Worm (Caenorhabditis elegans) whole organism, L1 larva: ENCODE data around the gene xol-1.

Experiments
- C04F5.9 ChIP-seq: sonication (generic microtip); optimal IDR thresholded peaks from 2 replicates; lab custom pipeline; 2016; ENCODE audit warnings: missing genetic modification characterization, missing compliant biosample characterization
- C34B4.2 ChIP-seq: sonication (generic microtip); optimal IDR thresholded peaks from 2 replicates; lab custom pipeline; 2017; ENCODE audit warnings: mild to moderate bottlenecking, missing genetic modification characterization, missing compliant biosample characterization
- F16B12.6 ChIP-seq: fragments of 150-350 bp; optimal IDR thresholded peaks from 2 replicates; lab custom pipeline; 2014; ENCODE audit warnings: missing biosample characterization, missing genetic modification characterization
- Y116A8C.19 ChIP-seq: sonication (generic microtip); optimal IDR thresholded peaks from 2 replicates; lab custom pipeline; 2016; ENCODE audit warnings: missing compliant biosample characterization, missing genetic modification characterization, borderline replicate concordance
- alr-1 ChIP-seq: fragments of 200-800 bp; sonication (Bioruptor generic); optimal IDR thresholded peaks from 2 replicates; lab custom pipeline; 2018; ENCODE audit warnings: borderline replicate concordance, mild to moderate bottlenecking, missing genetic modification characterization, missing compliant biosample characterization
- aly-2 ChIP-seq: fragments of 150-350 bp; optimal IDR thresholded peaks from 2 replicates; lab custom pipeline; 2014; ENCODE audit warnings: missing biosample characterization, missing genetic modification characterization
- ama-1 ChIP-seq: fragments of 150-350 bp; optimal IDR thresholded peaks from 2 replicates; lab custom pipeline; 2014
- ceh-8 ChIP-seq: fragments of 200-800 bp; sonication (Bioruptor generic); optimal IDR thresholded peaks from 2 replicates; lab custom pipeline; 2018; ENCODE audit warnings: mild to moderate bottlenecking, missing genetic modification characterization, moderate library complexity, missing compliant biosample characterization
- ceh-82 ChIP-seq, 3 experiments: fragments of 150-350 bp in 1 of 3; sonication (generic microtip) in 2 of 3; optimal IDR thresholded peaks; 2 replicates each; lab custom pipeline; 2014 to 2017; ENCODE audit warnings: missing biosample characterization in 3 of 3, missing genetic modification characterization in 3 of 3
- dsc-1 ChIP-seq: sonication (generic microtip); optimal IDR thresholded peaks from 2 replicates; lab custom pipeline; 2016; ENCODE audit warnings: mild to moderate bottlenecking, missing genetic modification characterization, missing compliant biosample characterization
- efl-1 ChIP-seq, 4 experiments: fragments of 150-350 bp; optimal IDR thresholded peaks in 3 of 4; peaks in 1 of 4; 1 replicate in 1 of 4; 2 replicates in 3 of 4; lab custom pipeline; 2014; ENCODE audit warnings: missing biosample characterization in 2 of 4, missing genetic modification characterization in 2 of 4, missing genetic modification reagents in 2 of 4
- efl-3 ChIP-seq: fragments of 200-800 bp; sonication (Bioruptor generic); optimal IDR thresholded peaks from 2 replicates; lab custom pipeline; 2018; ENCODE audit warnings: mild to moderate bottlenecking, missing genetic modification characterization, missing compliant biosample characterization
- egl-13 ChIP-seq: sonication (generic microtip); optimal IDR thresholded peaks from 2 replicates; lab custom pipeline; 2016; ENCODE audit warnings: missing genotype, missing genetic modification reagents, missing genetic modification characterization, missing compliant biosample characterization
- egl-27 ChIP-seq, 2 experiments: fragments of 150-350 bp in 1 of 2; sonication (generic microtip); optimal IDR thresholded peaks; 3 replicates each; lab custom pipeline; 2017 to 2018; ENCODE audit warnings: missing biosample characterization in 2 of 2, missing genetic modification characterization in 2 of 2, missing genetic modification reagents in 2 of 2
- elt-2 ChIP-seq: sonication (generic microtip); optimal IDR thresholded peaks from 2 replicates; lab custom pipeline; 2016; ENCODE audit warnings: missing genetic modification characterization, mild to moderate bottlenecking, inconsistent platforms, missing compliant biosample characterization, missing genetic modification reagents
- elt-3 ChIP-seq, 6 experiments: fragments of 150-350 bp in 1 of 6; sonication (generic microtip); optimal IDR thresholded peaks; 2 replicates each; lab custom pipeline; 2017 to 2018; ENCODE audit warnings: missing biosample characterization in 6 of 6, missing genetic modification characterization in 6 of 6, inconsistent platforms in 1 of 6
- fkh-10 ChIP-seq: sonication (generic microtip); optimal IDR thresholded peaks from 2 replicates; lab custom pipeline; 2017; ENCODE audit warnings: missing biosample characterization, missing genetic modification reagents, missing genetic modification characterization
- fkh-8 ChIP-seq: sonication (generic microtip); optimal IDR thresholded peaks from 2 replicates; lab custom pipeline; 2016; ENCODE audit warnings: mild to moderate bottlenecking, missing genetic modification characterization, missing compliant biosample characterization
- fos-1 ChIP-seq: fragments of 150-350 bp; optimal IDR thresholded peaks from 2 replicates; lab custom pipeline; 2014; ENCODE audit warnings: missing biosample characterization, missing genetic modification characterization
- grh-1 ChIP-seq: fragments of 200-800 bp; sonication (Bioruptor generic); IDR thresholded peaks from 2 replicates; pipeline ENCODE4 v1.3.6; 2022; ENCODE audit warnings: missing genetic modification reagents, missing genetic modification characterization, missing compliant biosample characterization
- hlh-17 ChIP-seq: fragments of 200-800 bp; sonication (Bioruptor generic); optimal IDR thresholded peaks from 2 replicates; lab custom pipeline; 2018; ENCODE audit warnings: missing genetic modification characterization, mild to moderate bottlenecking, missing compliant biosample characterization, moderate library complexity, borderline replicate concordance
- hpl-2 ChIP-seq: fragments of 150-350 bp; optimal IDR thresholded peaks from 2 replicates; lab custom pipeline; 2014; ENCODE audit warnings: missing biosample characterization, missing genetic modification reagents, missing genetic modification characterization
- isw-1 ChIP-seq: fragments of 200-800 bp; sonication (Bioruptor generic); IDR thresholded peaks from 2 replicates; pipeline ENCODE4 v1.3.6; 2022; ENCODE audit warnings: missing genetic modification characterization, missing compliant biosample characterization
- lin-13 ChIP-seq: fragments of 150-350 bp; optimal IDR thresholded peaks from 2 replicates; lab custom pipeline; 2014; ENCODE audit warnings: missing biosample characterization, missing genetic modification reagents, missing genetic modification characterization
- lin-15B ChIP-seq: fragments of 150-350 bp; sonication (generic microtip); optimal IDR thresholded peaks from 3 replicates; lab custom pipeline; 2014; ENCODE audit warnings: missing biosample characterization, missing genetic modification characterization
- lin-35 ChIP-seq, 2 experiments: fragments of 150-350 bp; optimal IDR thresholded peaks; 2 replicates each; lab custom pipeline; 2014; ENCODE audit warnings: missing biosample characterization in 2 of 2, missing genetic modification characterization in 2 of 2, missing genetic modification reagents in 2 of 2
- lir-3 ChIP-seq: sonication (generic microtip); optimal IDR thresholded peaks from 2 replicates; lab custom pipeline; 2016; ENCODE audit warnings: mild to moderate bottlenecking, missing genetic modification characterization, moderate library complexity, missing compliant biosample characterization; ENCODE audit not compliant: poor library complexity
- mdl-1 ChIP-seq, 2 experiments: fragments of 150-350 bp; optimal IDR thresholded peaks; 2 replicates each; lab custom pipeline; 2014 to 2017; ENCODE audit warnings: missing biosample characterization in 2 of 2, missing genetic modification characterization in 2 of 2, inconsistent platforms in 1 of 2
- mep-1 ChIP-seq: fragments of 150-350 bp; optimal IDR thresholded peaks from 2 replicates; lab custom pipeline; 2014; ENCODE audit warnings: missing biosample characterization, missing genetic modification characterization
- nhr-11 ChIP-seq: fragments of 150-350 bp; optimal IDR thresholded peaks from 2 replicates; lab custom pipeline; 2014; ENCODE audit warnings: missing biosample characterization, missing genetic modification characterization
- nhr-28 ChIP-seq: fragments of 150-350 bp; optimal IDR thresholded peaks from 2 replicates; lab custom pipeline; 2014; ENCODE audit warnings: missing biosample characterization, missing genetic modification characterization
- nhr-90 ChIP-seq: sonication (generic microtip); optimal IDR thresholded peaks from 2 replicates; lab custom pipeline; 2016; ENCODE audit warnings: mild to moderate bottlenecking, missing genetic modification characterization, missing compliant biosample characterization; ENCODE audit not compliant: poor library complexity
- pqm-1 ChIP-seq: sonication (generic microtip); optimal IDR thresholded peaks from 3 replicates; lab custom pipeline; 2017; ENCODE audit warnings: missing biosample characterization, missing genetic modification characterization
- skn-1 ChIP-seq: fragments of 150-350 bp; optimal IDR thresholded peaks from 2 replicates; lab custom pipeline; 2014; ENCODE audit warnings: missing biosample characterization, missing genetic modification characterization
- sox-4 ChIP-seq: sonication (generic microtip); optimal IDR thresholded peaks from 2 replicates; lab custom pipeline; 2016; ENCODE audit warnings: missing genetic modification characterization, missing compliant biosample characterization
- sptf-1 ChIP-seq: fragments of 150-350 bp; optimal IDR thresholded peaks from 2 replicates; lab custom pipeline; 2014; ENCODE audit warnings: missing biosample characterization, missing genetic modification characterization
- sup-37 ChIP-seq: fragments of 200-800 bp; sonication (Bioruptor generic); optimal IDR thresholded peaks from 2 replicates; lab custom pipeline; 2018; ENCODE audit warnings: mild to moderate bottlenecking, missing genetic modification characterization, missing compliant biosample characterization
- swsn-7 ChIP-seq: sonication (generic microtip); optimal IDR thresholded peaks from 2 replicates; lab custom pipeline; 2016; ENCODE audit warnings: missing genetic modification characterization, missing compliant biosample characterization
- tbx-2 ChIP-seq: sonication (generic microtip); optimal IDR thresholded peaks from 2 replicates; lab custom pipeline; 2016; ENCODE audit warnings: missing genetic modification characterization, missing compliant biosample characterization
- unc-130 ChIP-seq: fragments of 150-350 bp; optimal IDR thresholded peaks from 2 replicates; lab custom pipeline; 2017; ENCODE audit warnings: missing biosample characterization, missing genetic modification characterization, inconsistent platforms
- unc-30 ChIP-seq: sonication (generic microtip); optimal IDR thresholded peaks from 2 replicates; lab custom pipeline; 2017; ENCODE audit warnings: missing biosample characterization, missing genetic modification characterization
- unc-62 ChIP-seq: fragments of 150-350 bp; optimal IDR thresholded peaks from 2 replicates; lab custom pipeline; 2014; ENCODE audit warnings: missing biosample characterization, missing genetic modification reagents, missing genetic modification characterization
- vab-15 ChIP-seq: sonication (generic microtip); optimal IDR thresholded peaks from 2 replicates; lab custom pipeline; 2017; ENCODE audit warnings: missing genotype, mild to moderate bottlenecking, missing genetic modification characterization, missing compliant biosample characterization
- xbp-1 ChIP-seq: sonication (generic microtip); optimal IDR thresholded peaks from 2 replicates; lab custom pipeline; 2016; ENCODE audit warnings: missing genetic modification characterization, missing compliant biosample characterization
- zag-1 ChIP-seq: fragments of 150-350 bp; optimal IDR thresholded peaks from 2 replicates; lab custom pipeline; 2014; ENCODE audit warnings: missing biosample characterization, missing genetic modification characterization
- zip-4 ChIP-seq: fragments of 200-800 bp; sonication (Bioruptor generic); optimal IDR thresholded peaks from 2 replicates; lab custom pipeline; 2018; ENCODE audit warnings: mild to moderate bottlenecking, missing genetic modification characterization, moderate library complexity, missing compliant biosample characterization
- ztf-11 ChIP-seq, 2 experiments: sonication (generic microtip); optimal IDR thresholded peaks; 2 replicates each; lab custom pipeline; 2016 to 2017; ENCODE audit warnings: missing genetic modification characterization in 2 of 2, missing biosample characterization in 1 of 2, missing compliant biosample characterization in 1 of 2
- ztf-4 ChIP-seq: fragments of 150-350 bp; optimal IDR thresholded peaks from 2 replicates; lab custom pipeline; 2014; ENCODE audit warnings: missing biosample characterization, missing genetic modification characterization

xol-1 gene

ce11 chrX:8082703-8083102, 41.6 kb downstream of the xol-1 start:
- no peak for TF ChIP-seq grh-1 (GFP tag; lab: Robert Waterston, UW)
- no peak for TF ChIP-seq pqm-1 (tag; lab: Kevin White, UChicago)
- TF ChIP-seq lin-35 (GFP tag; optimal IDR thresholded peaks at IDR 0.05; lab: Kevin White, UChicago) = no peak
- TF ChIP-seq zag-1 (tag; lab: Kevin White, UChicago) = no peak
- TF ChIP-seq ztf-4 (tag; lab: Kevin White, UChicago) = no peak
- no peak for TF ChIP-seq vab-15 (tag; lab: Kevin White, UChicago)
- no peak for TF ChIP-seq hlh-17 (GFP tag; lab: Kevin White, UChicago)

- no peak for TF ChIP-seq efl-3 (GFP tag; lab: Kevin White, UChicago)
- TF ChIP-seq egl-13 = peak; percentile 2
- TF ChIP-seq ceh-8 (GFP tag; lab: Kevin White, UChicago) = peak; percentile 21
- TF ChIP-seq elt-2 (tag; lab: Kevin White, UChicago) = peak; percentile 28
These were observed 42.2 kb downstream of the xol-1 start for ce11 chrX:8083330-8083729.

DNA sequence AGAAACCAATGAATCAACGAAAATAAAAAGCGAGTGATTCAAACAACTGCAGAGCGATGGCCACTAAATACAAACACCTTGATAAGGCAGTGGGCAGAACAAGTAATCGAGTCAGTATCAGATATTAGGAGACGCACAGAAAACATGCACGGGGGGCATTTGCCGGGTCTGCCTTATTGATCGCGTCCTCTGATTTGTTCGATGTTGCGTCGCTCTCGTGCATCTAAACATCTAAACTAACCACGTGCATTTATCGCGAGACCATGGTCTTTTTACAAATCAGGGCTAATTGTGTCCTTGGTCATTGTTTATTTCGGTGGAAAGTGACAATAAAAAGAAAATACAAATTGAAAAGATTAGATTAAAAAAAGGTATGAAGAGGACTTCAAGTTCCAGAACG, 42.8 kb downstream of the xol-1 start, which contains the start of gene K07E3.4:
TSS of gene K07E3.4 (minus strand) at position 100 of the 400 bp plus-strand sequence.
- TF ChIP-seq xbp-1 (tag; lab: Kevin White, UChicago) (peak; percentile 31), F16B12.6 (no peak), fos-1 (tag; lab: Kevin White, UChicago) (no peak), isw-1 (GFP tag; lab: Robert Waterston, UW) (no peak), zip-4 (peak; percentile 4), fkh-10 (GFP tag; lab: Kevin White, UChicago) (no peak), Y116A8C.19 (no peak), skn-1 (no peak), ztf-11 (tag; optimal IDR thresholded peaks at IDR 0.05; lab: Kevin White, UChicago) (no peak), mdl-1 (tag; optimal IDR thresholded peaks at IDR 0.05; lab: Kevin White, UChicago) (peak in 1 of 2 experiments; percentile 94), sup-37 (GFP tag; lab: Kevin White, UChicago) (no peak), unc-30 (tag; lab: Kevin White, UChicago) (no peak), vab-15 (tag; lab: Kevin White, UChicago) (no peak), C34B4.2 (tag; lab: Kevin White, UChicago) (no peak), efl-1 (optimal IDR thresholded peaks at IDR 0.05; lab: Kevin White, UChicago) (no peak), efl-1 (GFP tag; optimal IDR thresholded peaks at IDR 0.05 in 1 of 2; lab: Kevin White, UChicago) (peak in 1 of 2 experiments; percentile 58), egl-27 (tag; optimal IDR thresholded peaks at IDR 0.05; lab: Kevin White, UChicago) (no peak), unc-62 (GFP tag; lab: Kevin White, UChicago) (no peak), nhr-11 (no peak), nhr-90 (tag; lab: Kevin White, UChicago) (peak; percentile 88), ceh-8 (GFP tag; lab: Kevin White, UChicago) (no peak), ama-1 (lab: Kevin White, UChicago) (peak; percentile 14), elt-3 (tag; optimal IDR thresholded peaks at IDR 0.05; lab: Kevin White, UChicago) (peak in 5 of 6 experiments; percentile 27 to 88 (median 80)), lin-15B (tag; lab: Kevin White, UChicago) (no peak), lin-35 (GFP tag; optimal IDR thresholded peaks at IDR 0.05; lab: Kevin White, UChicago) (peak; percentile 10 to 76), lin-13 (peak; percentile 37), C04F5.9 (tag; lab: Kevin White, UChicago) (no peak), nhr-28 (tag; lab: Kevin White, UChicago) (no peak), swsn-7 (tag; lab: Kevin White, UChicago) (peak; percentile 38), aly-2 (tag; lab: Kevin White, UChicago) (no peak), mep-1 (tag; lab: Kevin White, UChicago) (peak; percentile 67), lir-3 (tag; lab: Kevin White, UChicago) (no peak), dsc-1 (no peak), sox-4 (tag; lab: Kevin White, UChicago) (no peak), alr-1 (tag; lab: Kevin White, UChicago) (no peak), ceh-82 (tag; optimal IDR thresholded peaks at IDR 0.05; lab: Kevin White, UChicago) (no peak), tbx-2 (peak; percentile 57), sptf-1 (no peak), fkh-8 (tag; lab: Kevin White, UChicago) (peak; percentile 12), hpl-2 (GFP tag; lab: Kevin White, UChicago) (no peak), unc-130 (tag; lab: Kevin White, UChicago) (peak; percentile 81)
